Fruit fly (Drosophila melanogaster) whole organism, embryonic: ENCODE data around the gene jb.

Source experiments
- Atf-2 ChIP-seq: fragments of 200-800 bp; sonication (Bioruptor generic); optimal IDR thresholded peaks from 2 replicates; lab custom pipeline; 2016; ENCODE audit warnings: missing biosample characterization, missing genetic modification characterization
- BEAF-32 ChIP-seq: fragments of 200-800 bp; sonication (Bioruptor generic); optimal IDR thresholded peaks from 3 replicates; lab custom pipeline; 2017; ENCODE audit warnings: missing biosample characterization, missing genetic modification characterization, mild to moderate bottlenecking, moderate library complexity, missing genetic modification reagents
- Bgb ChIP-seq: fragments of 200-800 bp; sonication (Bioruptor generic); IDR thresholded peaks from 2 replicates; pipeline ENCODE4 v1.3.6; 2022; ENCODE audit warnings: missing biosample characterization, missing genetic modification characterization; ENCODE audit not compliant: partially characterized antibody
- CG11504 ChIP-seq: fragments of 200-800 bp; sonication (Bioruptor generic); optimal IDR thresholded peaks from 3 replicates; lab custom pipeline; 2019; ENCODE audit warnings: missing biosample characterization, mild to moderate bottlenecking, missing genetic modification characterization, moderate library complexity
- CG11560 ChIP-seq: fragments of 200-800 bp; sonication (Bioruptor generic); IDR thresholded peaks from 3 replicates; pipeline ENCODE4 v1.3.6; 2022; ENCODE audit warnings: missing biosample characterization, missing genetic modification characterization
- CG12071 ChIP-seq: fragments of 200-800 bp; sonication (Bioruptor generic); optimal IDR thresholded peaks from 3 replicates; lab custom pipeline; 2018; ENCODE audit warnings: missing biosample characterization, mild to moderate bottlenecking, missing genetic modification characterization
- CG13287 ChIP-seq: fragments of 200-800 bp; sonication (Bioruptor generic); IDR thresholded peaks from 2 replicates; pipeline ENCODE4 v1.3.6; 2022; ENCODE audit warnings: missing biosample characterization, missing genetic modification characterization; ENCODE audit not compliant: partially characterized antibody
- CG14965 ChIP-seq: fragments of 200-800 bp; sonication (Bioruptor generic); optimal IDR thresholded peaks from 2 replicates; lab custom pipeline; 2016; ENCODE audit warnings: missing biosample characterization, missing genetic modification characterization, borderline replicate concordance
- CG15696 ChIP-seq: fragments of 200-800 bp; sonication (Bioruptor generic); optimal IDR thresholded peaks from 2 replicates; lab custom pipeline; 2019; ENCODE audit warnings: missing biosample characterization, mild to moderate bottlenecking, missing genetic modification characterization, moderate library complexity
- CG17385 ChIP-seq: fragments of 200-800 bp; sonication (Bioruptor generic); optimal IDR thresholded peaks from 3 replicates; lab custom pipeline; 2018; ENCODE audit warnings: missing biosample characterization, mild to moderate bottlenecking, missing genetic modification characterization
- CG17829 ChIP-seq: fragments of 200-800 bp; optimal IDR thresholded peaks from 2 replicates; lab custom pipeline; 2019; ENCODE audit warnings: missing biosample characterization, mild to moderate bottlenecking, missing genetic modification characterization, moderate library complexity
- CG30403 ChIP-seq: fragments of 200-800 bp; sonication (Bioruptor generic); optimal IDR thresholded peaks from 3 replicates; lab custom pipeline; 2016; ENCODE audit warnings: missing biosample characterization, missing genetic modification characterization
- CG33557 ChIP-seq: fragments of 200-800 bp; sonication (Bioruptor generic); optimal IDR thresholded peaks from 2 replicates; lab custom pipeline; 2019; ENCODE audit warnings: missing biosample characterization, mild to moderate bottlenecking, missing genetic modification characterization, moderate library complexity
- CG34376 ChIP-seq: fragments of 200-800 bp; sonication (Bioruptor generic); optimal IDR thresholded peaks from 2 replicates; lab custom pipeline; 2018; ENCODE audit warnings: missing biosample characterization, mild to moderate bottlenecking, missing genetic modification characterization
- CG3726 ChIP-seq: fragments of 200-800 bp; sonication (Bioruptor generic); IDR thresholded peaks from 3 replicates; pipeline ENCODE4, ENCODE4 v1.3.6; 2022; ENCODE audit warnings: missing biosample characterization, missing genetic modification characterization
- CG4617 ChIP-seq: fragments of 200-800 bp; sonication (Bioruptor generic); optimal IDR thresholded peaks from 3 replicates; lab custom pipeline; 2016; ENCODE audit warnings: missing biosample characterization, missing genetic modification characterization, borderline replicate concordance
- CG5953 ChIP-seq: fragments of 200-800 bp; sonication (Bioruptor generic); IDR thresholded peaks from 2 replicates; pipeline ENCODE4 v1.3.6; 2022; ENCODE audit warnings: missing biosample characterization, missing genetic modification characterization
- CG6689 ChIP-seq: fragments of 200-800 bp; sonication (Bioruptor generic); IDR thresholded peaks from 2 replicates; pipeline ENCODE4 v1.3.6; 2022; ENCODE audit warnings: missing biosample characterization, missing genetic modification characterization
- CG6765 ChIP-seq: fragments of 200-800 bp; sonication (Bioruptor generic); optimal IDR thresholded peaks from 3 replicates; lab custom pipeline; 2017; ENCODE audit warnings: missing biosample characterization, mild to moderate bottlenecking, missing genetic modification characterization
- CG6813 ChIP-seq: fragments of 200-800 bp; sonication (Bioruptor generic); optimal IDR thresholded peaks from 2 replicates; lab custom pipeline; 2017; ENCODE audit warnings: missing biosample characterization, missing genetic modification characterization, mild to moderate bottlenecking, moderate library complexity, missing genetic modification reagents
- CG8089 ChIP-seq: fragments of 200-800 bp; sonication (Bioruptor generic); optimal IDR thresholded peaks from 3 replicates; lab custom pipeline; 2016; ENCODE audit warnings: missing biosample characterization, missing genetic modification characterization
- CG9727 ChIP-seq: fragments of 200-800 bp; sonication (Bioruptor generic); optimal IDR thresholded peaks from 3 replicates; lab custom pipeline; 2017; ENCODE audit warnings: missing biosample characterization, mild to moderate bottlenecking, missing genetic modification characterization
- D19A ChIP-seq: fragments of 200-800 bp; optimal IDR thresholded peaks from 3 replicates; lab custom pipeline; 2019; ENCODE audit warnings: missing biosample characterization, mild to moderate bottlenecking, missing genetic modification characterization, moderate library complexity
- Deaf1 ChIP-seq: fragments of 200-800 bp; optimal IDR thresholded peaks from 3 replicates; lab custom pipeline; 2019; ENCODE audit warnings: missing biosample characterization, mild to moderate bottlenecking, missing genetic modification characterization, moderate library complexity
- Dref ChIP-seq: fragments of 200-800 bp; sonication (Bioruptor generic); IDR thresholded peaks from 2 replicates; pipeline ENCODE4 v1.3.6; 2022; ENCODE audit warnings: missing biosample characterization, missing genetic modification characterization
- E2f1 ChIP-seq: fragments of 200-800 bp; sonication (Bioruptor generic); IDR thresholded peaks from 2 replicates; pipeline ENCODE4 v1.3.6; 2022; ENCODE audit warnings: missing biosample characterization, missing genetic modification characterization
- E2f2 ChIP-seq: fragments of 200-800 bp; sonication (Bioruptor generic); IDR thresholded peaks from 2 replicates; pipeline ENCODE4 v1.3.6; 2022; ENCODE audit warnings: missing biosample characterization, missing genetic modification characterization
- ERR ChIP-seq: fragments of 200-800 bp; sonication (Bioruptor generic); optimal IDR thresholded peaks from 2 replicates; lab custom pipeline; 2016; ENCODE audit warnings: missing biosample characterization, missing genetic modification characterization
- H15 ChIP-seq: fragments of 200-800 bp; sonication (Bioruptor generic); IDR thresholded peaks from 3 replicates; pipeline ENCODE4 v1.3.6; 2022; ENCODE audit warnings: missing biosample characterization, missing genetic modification characterization
- Hr3 ChIP-seq: fragments of 200-800 bp; sonication (Bioruptor generic); optimal IDR thresholded peaks from 3 replicates; lab custom pipeline; 2016; ENCODE audit warnings: missing biosample characterization, missing genetic modification characterization
- Myb ChIP-seq: fragments of 200-800 bp; sonication (Bioruptor generic); optimal IDR thresholded peaks from 2 replicates; lab custom pipeline; 2016; ENCODE audit warnings: missing biosample characterization, missing genetic modification characterization
- Poxn ChIP-seq: fragments of 200-800 bp; sonication (Bioruptor generic); IDR thresholded peaks from 2 replicates; pipeline ENCODE4 v1.3.6; 2022; ENCODE audit warnings: missing biosample characterization, missing genetic modification characterization
- Rx ChIP-seq: fragments of 200-800 bp; sonication (Bioruptor generic); IDR thresholded peaks from 2 replicates; pipeline ENCODE4 v1.3.6; 2022; ENCODE audit warnings: missing biosample characterization, missing genetic modification characterization
- Sox102F ChIP-seq: fragments of 200-800 bp; sonication (Bioruptor generic); optimal IDR thresholded peaks from 2 replicates; lab custom pipeline; 2018; ENCODE audit warnings: missing biosample characterization, mild to moderate bottlenecking, missing genetic modification characterization, moderate library complexity
- Trl ChIP-seq, 3 experiments: fragments of >200 bp in 2 of 3; fragments of 200-800 bp in 1 of 3; sonication (Bioruptor generic) in 1 of 3; optimal IDR thresholded peaks; 2 replicates in 1 of 3; 3 replicates in 2 of 3; lab custom pipeline; 2016 to 2017; ENCODE audit warnings: missing biosample characterization in 1 of 3, missing genetic modification characterization in 1 of 3
- abd-A ChIP-seq: fragments of 200-800 bp; sonication (Bioruptor generic); optimal IDR thresholded peaks from 3 replicates; lab custom pipeline; 2019; ENCODE audit warnings: missing biosample characterization, mild to moderate bottlenecking, missing genetic modification characterization, moderate library complexity
- bbx ChIP-seq: fragments of 200-800 bp; sonication (Bioruptor generic); IDR thresholded peaks from 2 replicates; pipeline ENCODE4 v1.3.6; 2022; ENCODE audit warnings: missing biosample characterization, missing genetic modification characterization; ENCODE audit not compliant: partially characterized antibody
- chif ChIP-seq, 2 experiments: fragments of 200-800 bp; sonication (Bioruptor generic); optimal IDR thresholded peaks; 3 replicates each; lab custom pipeline; 2016; ENCODE audit warnings: missing biosample characterization in 2 of 2, missing genetic modification characterization in 2 of 2
- dysf ChIP-seq: fragments of 200-800 bp; sonication (Bioruptor generic); IDR thresholded peaks from 3 replicates; pipeline ENCODE4 v1.3.6; 2022; ENCODE audit warnings: missing biosample characterization, missing genetic modification characterization
- lov ChIP-seq, 2 experiments: fragments of 200-800 bp in 1 of 2; fragments of >200 bp in 1 of 2; sonication (Bioruptor generic) in 1 of 2; IDR thresholded peaks in 1 of 2; optimal IDR thresholded peaks in 1 of 2; 2 replicates in 1 of 2; 3 replicates in 1 of 2; pipeline versions ENCODE4 v1.3.6 to Lab custom; 2017 to 2022; ENCODE audit warnings: missing biosample characterization in 1 of 2, missing genetic modification characterization in 1 of 2
- peb ChIP-seq: fragments of 200-800 bp; sonication (Bioruptor generic); IDR thresholded peaks from 2 replicates; pipeline ENCODE4 v1.3.6; 2022; ENCODE audit warnings: missing biosample characterization, missing genetic modification characterization
- row ChIP-seq: fragments of 200-800 bp; sonication (Bioruptor generic); IDR thresholded peaks from 3 replicates; pipeline ENCODE4 v1.3.6; 2022; ENCODE audit warnings: missing biosample characterization, missing genetic modification characterization
- sna ChIP-seq: fragments of 200-800 bp; sonication (Bioruptor generic); IDR thresholded peaks from 2 replicates; pipeline ENCODE4 v1.3.6; 2022; ENCODE audit warnings: missing biosample characterization, missing genetic modification characterization; ENCODE audit not compliant: partially characterized antibody
- sob ChIP-seq: fragments of 200-800 bp; sonication (Bioruptor generic); IDR thresholded peaks from 2 replicates; pipeline ENCODE4 v1.3.6; 2022; ENCODE audit warnings: missing biosample characterization, missing genetic modification characterization
- sr ChIP-seq: fragments of 200-800 bp; sonication (Bioruptor generic); IDR thresholded peaks from 3 replicates; pipeline ENCODE4 v1.3.6; 2022; ENCODE audit warnings: missing biosample characterization, missing genetic modification characterization
- tup ChIP-seq: fragments of 200-800 bp; sonication (Bioruptor generic); optimal IDR thresholded peaks from 2 replicates; lab custom pipeline; 2016; ENCODE audit warnings: missing biosample characterization, mild to moderate bottlenecking, missing genetic modification characterization, moderate library complexity
- vfl ChIP-seq: fragments of 200-800 bp; sonication (Bioruptor generic); optimal IDR thresholded peaks from 2 replicates; lab custom pipeline; 2016; ENCODE audit warnings: missing biosample characterization, missing genetic modification characterization
- vnd ChIP-seq: fragments of 200-800 bp; sonication (Bioruptor generic); IDR thresholded peaks from 3 replicates; pipeline ENCODE4 v1.3.6; 2022; ENCODE audit warnings: missing biosample characterization, missing genetic modification characterization; ENCODE audit not compliant: partially characterized antibody
- zf30C ChIP-seq: fragments of 200-800 bp; sonication (Bioruptor generic); optimal IDR thresholded peaks from 3 replicates; lab custom pipeline; 2018; ENCODE audit warnings: missing biosample characterization, mild to moderate bottlenecking, missing genetic modification characterization
- zfh2 ChIP-seq: fragments of 200-800 bp; sonication (Bioruptor generic); optimal IDR thresholded peaks from 2 replicates; lab custom pipeline; 2016; ENCODE audit warnings: missing biosample characterization, missing genetic modification characterization

The jb gene

dm6 chrX:20389633-20390032 is 973 bp downstream of the jb start:
- TF ChIP-seq Deaf1 (tag; lab: Kevin White, UChicago) (no peak), chif (GFP tag; optimal IDR thresholded peaks at IDR 0.05; lab: Kevin White, UChicago) (no peak), CG12071 (GFP tag; lab: Kevin White, UChicago) (no peak), H15 (GFP tag; lab: Robert Waterston, UW) (no peak), tup (no peak), sna (GFP tag; lab: Robert Waterston, UW) (no peak), Trl (optimal IDR thresholded peaks at IDR 0.05; lab: Kevin White, UChicago) (no peak), Trl (GFP tag; optimal IDR thresholded peaks at IDR 0.05; lab: Kevin White, UChicago) (no peak), CG17829 (tag; lab: Kevin White, UChicago) (no peak), ERR (GFP tag; lab: Kevin White, UChicago) (no peak), row (GFP tag; lab: Robert Waterston, UW) (peak; percentile 31; the same call in 1 of the 3 replicates), CG14965 (GFP tag; lab: Kevin White, UChicago) (no peak), D19A (tag; lab: Kevin White, UChicago) (no peak), sr (GFP tag; lab: Robert Waterston, UW) (no peak), BEAF-32 (GFP tag; lab: Kevin White, UChicago) (peak; percentile 26), CG8089 (no peak), Rx (GFP tag; lab: Robert Waterston, UW) (no peak), CG11560 (tag; lab: Robert Waterston, UW) (peak; percentile 95), CG17385 (no peak), CG13287 (GFP tag; lab: Robert Waterston, UW) (peak; percentile 22; the same call in 1 of the 2 replicates), CG11504 (no peak), bbx (GFP tag; lab: Robert Waterston, UW) (peak; percentile 33), vnd (GFP tag; lab: Robert Waterston, UW) (peak; percentile 58; the same call in 2 of the 3 replicates), zfh2 (GFP tag; lab: Kevin White, UChicago) (no peak), Myb (GFP tag; lab: Kevin White, UChicago) (no peak), abd-A (tag; lab: Kevin White, UChicago) (no peak), sob (GFP tag; lab: Robert Waterston, UW) (no peak), CG6813 (GFP tag; lab: Kevin White, UChicago) (no peak), E2f2 (GFP tag; lab: Robert Waterston, UW) (peak; percentile 78), CG6765 (GFP tag; lab: Kevin White, UChicago) (no peak), Bgb (GFP tag; lab: Robert Waterston, UW) (peak; percentile 30; the same call in 1 of the 2 replicates), CG34376 (GFP tag; lab: Kevin White, UChicago) (no peak), CG4617 (GFP tag; lab: Kevin White, UChicago) (no peak), dysf (GFP tag; lab: Robert Waterston, UW) (no peak), CG5953 (GFP tag; lab: Robert Waterston, UW) (no peak), vfl (GFP tag; lab: Kevin White, UChicago) (no peak), CG6689 (GFP tag; lab: Robert Waterston, UW) (no peak), Dref (GFP tag; lab: Robert Waterston, UW) (peak; percentile 63), CG30403 (GFP tag; lab: Kevin White, UChicago) (no peak), lov (optimal IDR thresholded peaks at IDR 0.05; lab: Kevin White, UChicago) (no peak), lov (GFP tag; IDR thresholded peaks at IDR 0.05; lab: Robert Waterston, UW) (no peak), peb (GFP tag; lab: Robert Waterston, UW) (no peak), CG3726 (GFP tag; lab: Robert Waterston, UW) (no peak), Poxn (GFP tag; lab: Robert Waterston, UW) (no peak), CG15696 (tag; lab: Kevin White, UChicago) (no peak), CG33557 (GFP tag; lab: Kevin White, UChicago) (no peak), Atf-2 (no peak), zf30C (GFP tag; lab: Kevin White, UChicago) (no peak), CG9727 (no peak), Sox102F (no peak), E2f1 (GFP tag; lab: Robert Waterston, UW) (no peak), Hr3 (GFP tag; lab: Kevin White, UChicago) (no peak)
